Worm (Caenorhabditis elegans): ENCODE results near the gene cct-1.

Gene cct-1

DNA sequence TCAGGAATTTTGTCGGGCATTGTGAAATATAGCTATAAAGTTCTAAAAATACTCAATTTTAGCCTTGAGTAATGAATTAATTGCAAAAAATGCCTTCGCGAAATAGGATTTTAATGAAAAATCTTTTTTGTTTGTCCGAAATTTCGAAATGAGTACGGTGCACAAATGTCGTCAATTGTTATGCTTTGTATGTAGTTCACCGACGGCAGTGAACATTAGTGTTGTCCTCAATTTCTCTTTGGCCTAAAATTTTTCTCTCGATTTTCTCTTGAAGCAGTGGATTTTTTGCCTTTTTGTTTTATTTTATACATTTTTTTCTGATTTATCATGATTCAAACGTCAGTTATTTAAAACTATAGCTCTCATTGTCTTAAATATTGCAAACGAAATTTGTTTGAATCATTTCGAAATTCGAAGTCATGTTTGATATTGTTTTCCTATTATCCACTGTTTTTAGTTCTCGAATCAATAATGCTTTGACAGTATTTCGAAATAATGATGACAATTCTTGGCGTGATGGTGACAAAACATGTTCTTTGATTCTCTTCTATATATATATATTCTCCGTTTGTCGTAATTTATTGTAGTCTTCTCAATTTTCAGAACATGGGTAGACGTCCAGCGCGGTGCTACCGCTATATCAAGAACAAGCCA lies 41.8 kb upstream of the cct-1 start, which contains the start of the genes ints-11 and rpl-10 (continued):
- TF ChIP-seq elt-3 (tag; optimal IDR thresholded peaks at IDR 0.05) (peak in 1 of 6 experiments; percentile 33), swsn-7 (tag; optimal IDR thresholded peaks at IDR 0.05) (peak; percentile 29), lir-3 (tag; optimal IDR thresholded peaks at IDR 0.05; ENCODE audit: poor library complexity) (no peak), egl-13 (tag; optimal IDR thresholded peaks at IDR 0.05) (no peak), hlh-4 (tag; optimal IDR thresholded peaks at IDR 0.05) (no peak), nhr-77 (tag; optimal IDR thresholded peaks at IDR 0.05) (no peak), blmp-1 (tag; optimal IDR thresholded peaks at IDR 0.05) (peak; percentile 66), lin-35 (GFP tag; optimal IDR thresholded peaks at IDR 0.05) (peak; percentile 79 to 83)

DNA sequence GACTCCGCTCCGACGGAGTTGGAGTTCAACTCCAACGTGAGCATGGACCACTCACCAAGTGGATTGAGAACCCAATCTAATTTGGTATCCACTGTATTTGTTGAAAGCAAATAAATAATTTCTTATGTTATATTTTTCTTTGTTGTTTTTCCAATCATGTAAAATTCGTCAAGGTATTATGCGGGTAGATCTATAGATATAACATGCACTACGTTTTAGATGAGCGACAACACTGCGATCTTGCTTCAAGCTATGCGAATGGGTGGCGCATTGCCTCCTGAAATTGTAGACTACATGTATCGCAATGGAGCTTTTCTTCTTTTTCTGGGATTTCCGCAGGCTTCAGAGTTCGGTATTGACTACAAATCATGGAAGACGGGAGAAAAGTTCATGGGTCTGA lies 40.7 kb upstream of the cct-1 start, which contains the start of gene F10B5.2:
TSS of gene F10B5.2 (plus strand) at position 220 of the 400 bp plus-strand sequence.
- TF ChIP-seq lsy-2 (tag; optimal IDR thresholded peaks at IDR 0.05) (peak in 1 of 2 experiments; percentile 43), nhr-47 (tag; optimal IDR thresholded peaks at IDR 0.05) (no peak), efl-1 (optimal IDR thresholded peaks at IDR 0.05) (no peak), efl-1 (GFP tag; optimal IDR thresholded peaks at IDR 0.05 in 1 of 2) (peak in 1 of 2 experiments; percentile 75)

DNA sequence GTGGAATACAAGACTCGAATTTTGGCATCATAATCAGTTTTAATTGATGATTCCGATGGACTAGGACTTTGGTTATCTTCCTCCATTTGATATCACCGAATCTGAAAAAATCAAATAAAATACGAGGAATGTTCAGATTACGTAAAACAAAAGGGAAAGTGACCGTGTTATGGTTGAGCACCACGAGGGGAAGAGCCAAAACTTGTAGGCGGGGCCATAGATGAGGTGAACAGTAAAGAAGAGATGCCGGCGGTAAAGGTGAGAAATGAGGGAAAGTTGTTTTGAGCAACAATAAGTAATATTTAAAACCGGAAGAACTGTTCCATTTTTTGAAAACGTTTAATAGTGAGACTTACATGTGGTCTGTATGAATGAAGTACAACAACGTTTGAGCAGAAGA lies 35.3 kb upstream of the cct-1 start, which contains the start of gene F10B5.3:
TSS of gene F10B5.3 (minus strand) at position 101 of the 400 bp plus-strand sequence.
- TF ChIP-seq snu-23 (GFP tag; optimal IDR thresholded peaks at IDR 0.05) (no peak), nhr-20 (tag; optimal IDR thresholded peaks at IDR 0.05) (no peak), hpl-2 (GFP tag; optimal IDR thresholded peaks at IDR 0.05) (no peak), pag-3 (tag; optimal IDR thresholded peaks at IDR 0.05; ENCODE audit: borderline replicate concordance, insufficient read depth) (no peak), F16B12.6 (tag; optimal IDR thresholded peaks at IDR 0.05) (no peak), mep-1 (tag; optimal IDR thresholded peaks at IDR 0.05) (no peak), lir-3 (tag; optimal IDR thresholded peaks at IDR 0.05; ENCODE audit: poor library complexity) (no peak), unc-86 (tag; optimal IDR thresholded peaks at IDR 0.05) (no peak), dpl-1 (GFP tag; optimal IDR thresholded peaks at IDR 0.05) (no peak)

DNA sequence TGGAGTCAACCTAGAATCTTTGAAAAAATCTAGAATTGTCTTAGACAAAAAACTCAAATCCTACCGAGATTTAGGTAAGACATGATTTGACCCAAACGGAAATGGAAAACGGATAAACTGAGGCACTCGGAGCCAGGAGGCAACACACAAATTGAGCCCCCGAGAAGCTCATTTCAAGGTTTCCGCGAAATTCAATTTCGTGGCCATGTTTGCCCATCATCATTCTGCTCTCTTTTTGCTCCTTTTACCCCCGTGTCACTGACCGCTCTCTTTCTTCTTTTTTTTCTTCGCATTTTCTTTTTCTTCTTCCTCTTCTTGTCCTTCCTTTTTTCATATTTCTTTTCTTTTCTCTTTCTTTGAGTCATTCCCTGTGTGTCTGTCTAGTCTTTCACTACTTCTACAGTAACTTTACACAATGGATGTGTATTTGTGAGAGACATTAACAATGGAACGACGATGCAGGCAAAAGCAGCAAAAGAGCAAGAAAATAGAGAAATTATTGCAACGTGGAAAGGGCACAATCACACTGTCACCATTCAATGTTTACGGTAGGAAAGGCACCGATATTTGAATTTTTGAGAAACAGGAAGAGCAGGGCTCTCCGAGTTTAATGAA lies 32.4 kb upstream of the cct-1 start:
- TF ChIP-seq xbp-1 (tag; optimal IDR thresholded peaks at IDR 0.05) (no peak), fkh-10 (GFP tag; optimal IDR thresholded peaks at IDR 0.05) (peak; percentile 44), lin-35 (GFP tag; optimal IDR thresholded peaks at IDR 0.05) (no peak), nhr-77 (tag; optimal IDR thresholded peaks at IDR 0.05) (no peak), skn-1 (tag; optimal IDR thresholded peaks at IDR 0.05) (no peak), ceh-88 (GFP tag; IDR thresholded peaks at IDR 0.05) (no peak), sup-37 (GFP tag; optimal IDR thresholded peaks at IDR 0.05) (no peak), ztf-11 (tag; optimal IDR thresholded peaks at IDR 0.05) (no peak), pax-3 (tag; optimal IDR thresholded peaks at IDR 0.05) (no peak), ces-1 (GFP tag; optimal IDR thresholded peaks at IDR 0.05) (peak; percentile 11), fkh-4 (tag; optimal IDR thresholded peaks at IDR 0.05; ENCODE audit: borderline replicate concordance) (no peak), unc-86 (tag; optimal IDR thresholded peaks at IDR 0.05) (no peak), rnt-1 (tag; optimal IDR thresholded peaks at IDR 0.05) (no peak), unc-130 (tag; optimal IDR thresholded peaks at IDR 0.05) (no peak), nhr-20 (tag; optimal IDR thresholded peaks at IDR 0.05) (no peak), alr-1 (tag; optimal IDR thresholded peaks at IDR 0.05; ENCODE audit: borderline replicate concordance) (no peak), unc-30 (tag; optimal IDR thresholded peaks at IDR 0.05) (no peak), elt-2 (tag; optimal IDR thresholded peaks at IDR 0.05) (no peak)

All from whole organism, L1 larva.